Fruit fly (Drosophila melanogaster): ENCODE measurements around the gene IPIP.

The IPIP gene

dm6 chr2L:6048542-6048941, 740 bp downstream of the IPIP start, which contains the start of the genes CG34179 and slmo (continued):
- TF ChIP-seq CG2202 (tag; optimal IDR thresholded peaks at IDR 0.05) (no peak), cg (GFP tag; optimal IDR thresholded peaks at IDR 0.05) (no peak), salm (tag; optimal IDR thresholded peaks at IDR 0.05) (no peak), CG32772 (GFP tag; IDR thresholded peaks at IDR 0.05) (no peak), CG3847 (GFP tag; IDR thresholded peaks at IDR 0.05) (no peak), Rfx (GFP tag; IDR thresholded peaks at IDR 0.05) (no peak), en (GFP tag; optimal IDR thresholded peaks at IDR 0.05) (no peak), CHES-1-like (GFP tag; optimal IDR thresholded peaks at IDR 0.05) (no peak), grn (GFP tag; optimal IDR thresholded peaks at IDR 0.05) (no peak), klu (GFP tag; IDR thresholded peaks at IDR 0.05) (no peak), twi (tag; optimal IDR thresholded peaks at IDR 0.05) (no peak), Dll (GFP tag; IDR thresholded peaks at IDR 0.05; ENCODE audit: partially characterized antibody) (no peak), CG4328 (GFP tag; optimal IDR thresholded peaks at IDR 0.05) (no peak), Dp (GFP tag; optimal IDR thresholded peaks at IDR 0.05) (peak; percentile 37), Scr (GFP tag; IDR thresholded peaks at IDR 0.05; ENCODE audit: partially characterized antibody) (peak; percentile 30; the same call in 1 of the 2 replicates), unpg (GFP tag; optimal IDR thresholded peaks at IDR 0.05) (no peak), NK7.1 (GFP tag; optimal IDR thresholded peaks at IDR 0.05) (no peak), insv (GFP tag; optimal IDR thresholded peaks at IDR 0.05) (no peak), MESR4 (GFP tag; optimal IDR thresholded peaks at IDR 0.05) (peak; percentile 41), BEAF-32 (GFP tag; optimal IDR thresholded peaks at IDR 0.05) (peak; percentile 20), phol (tag; optimal IDR thresholded peaks at IDR 0.05) (no peak), br (optimal IDR thresholded peaks at IDR 0.05) (no peak), CG30431 (GFP tag; optimal IDR thresholded peaks at IDR 0.05) (no peak), Xrp1 (GFP tag; IDR thresholded peaks at IDR 0.05) (no peak), CG18599 (GFP tag; optimal IDR thresholded peaks at IDR 0.05) (no peak), Gug (GFP tag; IDR thresholded peaks at IDR 0.05) (no peak), caup (GFP tag; optimal IDR thresholded peaks at IDR 0.05; ENCODE audit: severe bottlenecking) (no peak), CG13287 (GFP tag; IDR thresholded peaks at IDR 0.05; ENCODE audit: partially characterized antibody) (peak; percentile 50), gsb (GFP tag; IDR thresholded peaks at IDR 0.05) (no peak), CG14710 (tag; optimal IDR thresholded peaks at IDR 0.05) (peak; percentile 99), CG10959 (GFP tag; IDR thresholded peaks at IDR 0.05) (no peak), CG7357 (GFP tag; IDR thresholded peaks at IDR 0.05) (no peak), CG18262 (tag; optimal IDR thresholded peaks at IDR 0.05) (no peak), CG12236 (GFP tag; optimal IDR thresholded peaks at IDR 0.05) (no peak), onecut (GFP tag; IDR thresholded peaks at IDR 0.05) (peak; percentile 48; the same call in 1 of the 2 replicates), CG3838 (GFP tag; optimal IDR thresholded peaks at IDR 0.05) (no peak), CG34224 (GFP tag; IDR thresholded peaks at IDR 0.05; ENCODE audit: partially characterized antibody) (0 out of 3 replicates have a peak, but pooled peaks have one; percentile 15), sens (GFP tag) (no peak), Six4 (GFP tag; optimal IDR thresholded peaks at IDR 0.05) (no peak), corto (GFP tag; optimal IDR thresholded peaks at IDR 0.05) (no peak), CG10267 (tag; optimal IDR thresholded peaks at IDR 0.05) (no peak), Doc3 (GFP tag; IDR thresholded peaks at IDR 0.05; ENCODE audit: partially characterized antibody) (no peak), CG12071 (GFP tag; optimal IDR thresholded peaks at IDR 0.05) (no peak), CG7556 (GFP tag; optimal IDR thresholded peaks at IDR 0.05) (no peak), bbx (GFP tag; IDR thresholded peaks at IDR 0.05; ENCODE audit: partially characterized antibody) (peak; percentile 40; the same call in 1 of the 2 replicates), org-1 (GFP tag; optimal IDR thresholded peaks at IDR 0.05) (no peak), CG8290 (GFP tag; optimal IDR thresholded peaks at IDR 0.05) (no peak), CG8290 (tag; optimal IDR thresholded peaks at IDR 0.05) (no peak), CG12942 (GFP tag; optimal IDR thresholded peaks at IDR 0.05) (no peak), eyg (GFP tag; optimal IDR thresholded peaks at IDR 0.05) (no peak), CG2712 (tag; optimal IDR thresholded peaks at IDR 0.05) (no peak), CG17361 (GFP tag; IDR thresholded peaks at IDR 0.05) (no peak)
